Fruit fly (Drosophila melanogaster) whole organism, pupa: ENCODE data around the gene GstD7.

Experiments
- CG15710 ChIP-seq: fragments of 200-800 bp; sonication (Bioruptor generic); optimal IDR thresholded peaks from 2 replicates; lab custom pipeline; 2018; ENCODE audit warnings: missing biosample characterization, mild to moderate bottlenecking, missing genetic modification characterization, moderate library complexity
- CG17806 ChIP-seq: fragments of 200-800 bp; sonication (Bioruptor generic); optimal IDR thresholded peaks from 2 replicates; lab custom pipeline; 2018; ENCODE audit warnings: missing biosample characterization, mild to moderate bottlenecking, missing genetic modification characterization, moderate library complexity
- CG32121 ChIP-seq: fragments of 200-800 bp; sonication (Bioruptor generic); IDR thresholded peaks from 2 replicates; pipeline ENCODE4 v1.3.6; 2022; ENCODE audit warnings: missing biosample characterization, missing genetic modification characterization
- D1 ChIP-seq: fragments of 200-800 bp; sonication (Bioruptor generic); optimal IDR thresholded peaks from 2 replicates; lab custom pipeline; 2018; ENCODE audit warnings: missing biosample characterization, mild to moderate bottlenecking, missing genetic modification characterization, moderate library complexity
- Ets98B ChIP-seq: fragments of 200-800 bp; sonication (Bioruptor generic); IDR thresholded peaks from 2 replicates; pipeline ENCODE4 v1.3.6; 2022; ENCODE audit warnings: missing biosample characterization, missing genetic modification characterization
- Snoo ChIP-seq: fragments of 200-800 bp; sonication (Bioruptor generic); optimal IDR thresholded peaks from 3 replicates; lab custom pipeline; 2017; ENCODE audit warnings: missing biosample characterization, mild to moderate bottlenecking, missing genetic modification characterization, inconsistent platforms
- fd96Ca ChIP-seq: fragments of 200-800 bp; sonication (Bioruptor generic); IDR thresholded peaks from 3 replicates; pipeline ENCODE4 v1.3.6; 2022; ENCODE audit warnings: missing biosample characterization, missing genetic modification characterization
- gl ChIP-seq: fragments of 200-800 bp; sonication (Bioruptor generic); optimal IDR thresholded peaks from 2 replicates; lab custom pipeline; 2018; ENCODE audit warnings: missing biosample characterization, mild to moderate bottlenecking, missing genetic modification characterization
- rn ChIP-seq: fragments of 200-800 bp; sonication (Bioruptor generic); IDR thresholded peaks from 2 replicates; pipeline ENCODE4 v1.3.6; 2022; ENCODE audit warnings: missing biosample characterization, missing genetic modification characterization

dm6 chr3R:12365887-12366286 is 12.4 kb upstream of the GstD7 start:
- TF ChIP-seq gl (no peak), D1 (tag; lab: Kevin White, UChicago) (no peak), CG17806 (no peak), CG32121 (GFP tag; lab: Robert Waterston, UW) (no peak), CG15710 (tag; lab: Kevin White, UChicago) (no peak), fd96Ca (GFP tag; lab: Robert Waterston, UW) (no peak), Ets98B (GFP tag; lab: Robert Waterston, UW) (no peak), Snoo (tag; lab: Kevin White, UChicago) (no peak), rn (GFP tag; lab: Robert Waterston, UW) (no peak)
